Worm (Caenorhabditis elegans) whole organism, midembryonic: ENCODE results near the gene T07F8.4.

Source experiments
- T22C8.4 ChIP-seq: fragments of 200-800 bp; sonication (Bioruptor generic); IDR thresholded peaks from 2 replicates; pipeline ENCODE4 v1.3.6; 2022; ENCODE audit warnings: missing genetic modification characterization, missing compliant biosample characterization
- cog-1 ChIP-seq: sonication (generic microtip); optimal IDR thresholded peaks from 2 replicates; lab custom pipeline; 2016; ENCODE audit warnings: missing genetic modification characterization, missing compliant biosample characterization
- flt-1 ChIP-seq: fragments of 200-800 bp; sonication (Bioruptor generic); IDR thresholded peaks from 2 replicates; pipeline ENCODE4 v1.3.6; 2022; ENCODE audit warnings: missing genetic modification characterization, missing compliant biosample characterization
- klf-2 ChIP-seq: fragments of 200-800 bp; sonication (Bioruptor generic); conservative IDR thresholded peaks from 2 replicates; pipeline ENCODE4 v1.3.6; 2022; ENCODE audit warnings: missing genetic modification reagents, missing genetic modification characterization, missing compliant biosample characterization
- med-1 ChIP-seq: sonication (generic microtip); optimal IDR thresholded peaks from 2 replicates; lab custom pipeline; 2017; ENCODE audit warnings: missing genetic modification characterization, mild to moderate bottlenecking, missing compliant biosample characterization, antibody characterized with exemption, missing genetic modification reagents; ENCODE audit not compliant: insufficient read depth
- ref-1 ChIP-seq: fragments of 200-800 bp; sonication (Bioruptor generic); conservative IDR thresholded peaks from 2 replicates; pipeline ENCODE4 v1.3.6; 2022; ENCODE audit warnings: missing genetic modification reagents, missing genetic modification characterization, missing compliant biosample characterization
- tab-1 ChIP-seq: fragments of 200-800 bp; sonication (Bioruptor generic); IDR thresholded peaks from 2 replicates; pipeline ENCODE4 v1.3.6; 2022; ENCODE audit warnings: missing genetic modification characterization, missing compliant biosample characterization
- ztf-23 ChIP-seq: fragments of 200-800 bp; sonication (Bioruptor generic); IDR thresholded peaks from 2 replicates; pipeline ENCODE4 v1.3.6; 2022; ENCODE audit warnings: missing genetic modification reagents, missing genetic modification characterization, missing compliant biosample characterization
- ztf-29 ChIP-seq: fragments of 200-800 bp; sonication (Bioruptor generic); IDR thresholded peaks from 2 replicates; pipeline ENCODE4 v1.3.6; 2022; ENCODE audit warnings: missing genetic modification reagents, missing genetic modification characterization, missing compliant biosample characterization

The T07F8.4 gene

ce11 chrII:7106313-7106712 lies 25.5 kb downstream of the T07F8.4 start:
- TF ChIP-seq klf-2 (GFP tag; lab: Robert Waterston, UW) (no peak), med-1 (no peak), ref-1 (GFP tag; lab: Robert Waterston, UW) (no peak), flt-1 (GFP tag; lab: Robert Waterston, UW) (no peak), ztf-29 (GFP tag; lab: Robert Waterston, UW) (no peak), cog-1 (tag; lab: Kevin White, UChicago) (no peak), ztf-23 (no peak), T22C8.4 (no peak), tab-1 (GFP tag; lab: Robert Waterston, UW) (no peak)

- TF ChIP-seq cog-1 (tag; lab: Kevin White, UChicago) (no peak), T22C8.4 (no peak), klf-2 (GFP tag; lab: Robert Waterston, UW) (no peak), ztf-29 (GFP tag; lab: Robert Waterston, UW) (no peak), tab-1 (GFP tag; lab: Robert Waterston, UW) (no peak), ztf-23 (peak; percentile 57; the same call in 1 of the 2 replicates), med-1 (no peak), flt-1 (GFP tag; lab: Robert Waterston, UW) (0 out of 2 replicates have a peak, but pooled peaks have one; percentile 32)
Measured at ce11 chrII:7104794-7105613, 26.8 kb downstream of the T07F8.4 start, which contains the start of the genes farl-11 and rpl-33. Gene farl-11 (minus strand): TSS chrII:7105035. Gene rpl-33 (plus strand): TSS chrII:7105563.

- TF ChIP-seq cog-1 (tag; lab: Kevin White, UChicago) (no peak), klf-2 (GFP tag; lab: Robert Waterston, UW) (no peak), ztf-29 (GFP tag; lab: Robert Waterston, UW) (no peak), med-1 (no peak), flt-1 (GFP tag; lab: Robert Waterston, UW) (no peak), ref-1 (GFP tag; lab: Robert Waterston, UW) (no peak), tab-1 (GFP tag; lab: Robert Waterston, UW) (no peak), ztf-23 (no peak), T22C8.4 (no peak)
Measured at ce11 chrII:7103111-7103510, 28.7 kb downstream of the T07F8.4 start.

- TF ChIP-seq T22C8.4 (no peak), klf-2 (GFP tag; lab: Robert Waterston, UW) (no peak), cog-1 (tag; lab: Kevin White, UChicago) (no peak), tab-1 (GFP tag; lab: Robert Waterston, UW) (no peak), ref-1 (GFP tag; lab: Robert Waterston, UW) (no peak), ztf-29 (GFP tag; lab: Robert Waterston, UW) (no peak), ztf-23 (no peak)
Measured at ce11 chrII:7102288-7102687, 29.5 kb downstream of the T07F8.4 start.

- TF ChIP-seq flt-1 (GFP tag; lab: Robert Waterston, UW) (no peak), ref-1 (GFP tag; lab: Robert Waterston, UW) (no peak), T22C8.4 (no peak), ztf-23 (no peak), cog-1 (tag; lab: Kevin White, UChicago) (no peak), ztf-29 (GFP tag; lab: Robert Waterston, UW) (no peak), tab-1 (GFP tag; lab: Robert Waterston, UW) (no peak), klf-2 (GFP tag; lab: Robert Waterston, UW) (no peak), med-1 (no peak)
Measured at ce11 chrII:7100838-7101237, 31.0 kb downstream of the T07F8.4 start, which contains the start of gene mmaa-1. Gene mmaa-1 (minus strand): TSS chrII:7101165.

ce11 chrII:7099231-7099630 lies 32.6 kb downstream of the T07F8.4 start:
- TF ChIP-seq ztf-29 (GFP tag; lab: Robert Waterston, UW), result no peak
- TF ChIP-seq tab-1 (GFP tag; lab: Robert Waterston, UW), result no peak
- no peak for TF ChIP-seq T22C8.4
- no peak for TF ChIP-seq ztf-23
- TF ChIP-seq cog-1 (tag; lab: Kevin White, UChicago), result no peak
- TF ChIP-seq flt-1 (GFP tag; lab: Robert Waterston, UW), result no peak
- TF ChIP-seq ref-1 (GFP tag; lab: Robert Waterston, UW), result no peak
- TF ChIP-seq klf-2 (GFP tag; lab: Robert Waterston, UW), result no peak
- no peak for TF ChIP-seq med-1

- no peak for TF ChIP-seq flt-1 (GFP tag; lab: Robert Waterston, UW)
- no peak for TF ChIP-seq tab-1 (GFP tag; lab: Robert Waterston, UW)
- TF ChIP-seq ztf-29 (GFP tag; lab: Robert Waterston, UW), result no peak
- TF ChIP-seq med-1, result no peak
- no peak for TF ChIP-seq cog-1 (tag; lab: Kevin White, UChicago)
- TF ChIP-seq ztf-23, result no peak
- no peak for TF ChIP-seq T22C8.4
Measured at ce11 chrII:7098578-7098977, 33.3 kb downstream of the T07F8.4 start, which contains the start of gene mct-5. Gene mct-5 (minus strand): TSS chrII:7098593.

ce11 chrII:7095970-7096369 lies 35.9 kb downstream of the T07F8.4 start:
- TF ChIP-seq med-1 (no peak), cog-1 (tag; lab: Kevin White, UChicago) (no peak), klf-2 (GFP tag; lab: Robert Waterston, UW) (no peak), ztf-29 (GFP tag; lab: Robert Waterston, UW) (no peak), T22C8.4 (no peak), tab-1 (GFP tag; lab: Robert Waterston, UW) (no peak), flt-1 (GFP tag; lab: Robert Waterston, UW) (no peak), ztf-23 (no peak), ref-1 (GFP tag; lab: Robert Waterston, UW) (no peak)

ce11 chrII:7093339-7093821 lies 38.5 kb downstream of the T07F8.4 start, which contains the start of gene T02G5.3:
Gene T02G5.3 (plus strand): TSS chrII:7093389.
- TF ChIP-seq ref-1 (GFP tag; lab: Robert Waterston, UW) (no peak), med-1 (no peak), T22C8.4 (no peak), ztf-23 (no peak), flt-1 (GFP tag; lab: Robert Waterston, UW) (0 out of 2 replicates have a peak, but pooled peaks have one; percentile 40)
